Fruit fly (Drosophila melanogaster) whole organism, embryonic: ENCODE results near the gene Torsin.

Source experiments
- CG2199 ChIP-seq: fragments of 200-800 bp; sonication (Bioruptor generic); IDR thresholded peaks from 3 replicates; pipeline ENCODE4 v1.3.6; 2022; ENCODE audit warnings: missing biosample characterization, missing genetic modification characterization
- CG3065 ChIP-seq: fragments of 200-800 bp; sonication (Bioruptor generic); optimal IDR thresholded peaks from 2 replicates; lab custom pipeline; 2016; ENCODE audit warnings: missing biosample characterization, missing genetic modification characterization
- Gsc ChIP-seq: fragments of 200-800 bp; sonication (Bioruptor generic); IDR thresholded peaks from 2 replicates; pipeline ENCODE4 v1.3.6; 2022; ENCODE audit warnings: missing biosample characterization, missing genetic modification characterization
- MBD-R2 ChIP-seq: fragments of 200-800 bp; sonication (Bioruptor generic); IDR thresholded peaks from 2 replicates; pipeline ENCODE4 v1.3.6; 2022; ENCODE audit warnings: missing biosample characterization, missing genetic modification characterization
- Med ChIP-seq: fragments of 200-800 bp; sonication (Bioruptor generic); peaks from one replicate; lab custom pipeline; 2016; ENCODE audit warnings: missing biosample characterization, missing genetic modification characterization, mild to moderate bottlenecking, inconsistent platforms, moderate library complexity
- Side ChIP-seq: fragments of 200-800 bp; sonication (Bioruptor generic); optimal IDR thresholded peaks from 2 replicates; lab custom pipeline; 2016; ENCODE audit warnings: missing biosample characterization, missing genetic modification characterization
- Stat92E ChIP-seq, 3 experiments: fragments of >200 bp in 2 of 3; fragments of 200-800 bp in 1 of 3; sonication (Bioruptor generic) in 1 of 3; optimal IDR thresholded peaks; 2 replicates each; lab custom pipeline; 2017 to 2019; ENCODE audit warnings: missing biosample characterization in 3 of 3, missing genetic modification characterization in 3 of 3, mild to moderate bottlenecking in 1 of 3, moderate library complexity in 1 of 3
- Usf ChIP-seq: fragments of 200-800 bp; sonication (Bioruptor generic); optimal IDR thresholded peaks from 2 replicates; lab custom pipeline; 2017; ENCODE audit warnings: missing genotype, missing biosample characterization, missing genetic modification characterization
- amos ChIP-seq: fragments of 200-800 bp; sonication (Bioruptor generic); IDR thresholded peaks from 2 replicates; pipeline ENCODE4 v1.3.6; 2022; ENCODE audit warnings: missing biosample characterization, missing genetic modification characterization; ENCODE audit not compliant: partially characterized antibody
- danr ChIP-seq: fragments of 200-800 bp; sonication (Bioruptor generic); IDR thresholded peaks from 2 replicates; pipeline ENCODE4 v1.3.6; 2022; ENCODE audit warnings: missing biosample characterization, missing genetic modification characterization
- mam ChIP-seq: fragments of 200-800 bp; sonication (Bioruptor generic); optimal IDR thresholded peaks from 3 replicates; lab custom pipeline; 2016; ENCODE audit warnings: missing biosample characterization, missing genetic modification characterization
- sima ChIP-seq: fragments of 200-800 bp; sonication (Bioruptor generic); optimal IDR thresholded peaks from 2 replicates; lab custom pipeline; 2016; ENCODE audit warnings: missing biosample characterization, missing genetic modification characterization
- zf30C ChIP-seq: fragments of 200-800 bp; sonication (Bioruptor generic); optimal IDR thresholded peaks from 3 replicates; lab custom pipeline; 2018; ENCODE audit warnings: missing biosample characterization, mild to moderate bottlenecking, missing genetic modification characterization

DNA sequence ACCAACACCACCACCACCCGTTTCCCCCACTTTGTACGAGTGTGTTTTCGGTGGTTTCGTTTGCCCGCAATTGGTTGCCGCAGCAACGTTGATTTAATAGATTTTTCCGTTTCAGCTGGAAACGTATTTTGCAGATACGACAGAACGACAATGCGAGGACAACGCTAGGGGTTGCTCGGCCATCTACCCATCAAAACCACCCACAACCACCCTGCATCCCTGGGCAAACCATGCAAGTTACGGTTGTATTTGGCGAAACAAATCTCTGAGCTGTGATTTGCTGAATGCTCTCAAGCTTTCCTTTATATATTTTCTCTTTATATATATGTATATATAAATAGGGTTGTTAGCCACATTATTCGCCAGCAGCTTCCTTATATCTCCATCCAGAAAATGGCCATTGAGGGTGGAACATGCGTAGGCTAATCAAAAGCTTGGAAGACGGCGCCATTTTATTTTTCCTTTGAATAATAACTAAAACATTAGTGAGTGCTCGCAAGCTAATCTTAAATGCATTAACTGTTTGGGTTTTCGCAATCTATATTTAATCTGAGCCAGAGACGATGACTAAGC is 49.8 kb downstream of the Torsin start:
- TF ChIP-seq danr (GFP tag; lab: Robert Waterston, UW) (no peak), CG3065 (GFP tag; lab: Kevin White, UChicago) (no peak), zf30C (GFP tag; lab: Kevin White, UChicago) (no peak), Med (GFP tag; lab: Kevin White, UChicago) (no peak), Gsc (GFP tag; lab: Robert Waterston, UW) (no peak), Usf (GFP tag; lab: Kevin White, UChicago) (no peak), MBD-R2 (GFP tag; lab: Robert Waterston, UW) (no peak), Side (no peak), CG2199 (GFP tag; lab: Robert Waterston, UW) (no peak), amos (GFP tag; lab: Robert Waterston, UW) (no peak), Stat92E (GFP tag; optimal IDR thresholded peaks at IDR 0.05; lab: Kevin White, UChicago) (no peak), sima (GFP tag; lab: Kevin White, UChicago) (no peak), mam (GFP tag; lab: Kevin White, UChicago) (no peak)
